Worm (Caenorhabditis elegans) whole organism, early embryonic: ENCODE results near the gene B0495.5.

Experiments
- B0310.2 ChIP-seq: sonication (generic microtip); optimal IDR thresholded peaks from 2 replicates; lab custom pipeline; 2016; ENCODE audit warnings: mild to moderate bottlenecking, missing genetic modification characterization, missing compliant biosample characterization
- F13C5.2 ChIP-seq: sonication (generic microtip); optimal IDR thresholded peaks from 2 replicates; lab custom pipeline; 2017; ENCODE audit warnings: mild to moderate bottlenecking, missing genetic modification characterization, inconsistent platforms, missing compliant biosample characterization
- aly-1 ChIP-seq: sonication (generic microtip); optimal IDR thresholded peaks from 2 replicates; lab custom pipeline; 2016; ENCODE audit warnings: missing genetic modification characterization, missing compliant biosample characterization
- ama-1 ChIP-seq: fragments of 150-350 bp; optimal IDR thresholded peaks from 2 replicates; lab custom pipeline; 2014
- ceh-13 ChIP-seq: fragments of 200-800 bp; sonication (Bioruptor generic); optimal IDR thresholded peaks from 2 replicates; lab custom pipeline; 2018; ENCODE audit warnings: mild to moderate bottlenecking, missing genetic modification characterization, missing compliant biosample characterization
- ceh-36 ChIP-seq: sonication (generic microtip); optimal IDR thresholded peaks from 2 replicates; lab custom pipeline; 2016; ENCODE audit warnings: missing genetic modification characterization, inconsistent platforms, missing compliant biosample characterization
- ets-7 ChIP-seq: sonication (generic microtip); optimal IDR thresholded peaks from 2 replicates; lab custom pipeline; 2016; ENCODE audit warnings: missing genotype, missing genetic modification characterization, missing compliant biosample characterization
- flt-1 ChIP-seq: fragments of 200-800 bp; sonication (Bioruptor generic); IDR thresholded peaks from 2 replicates; pipeline ENCODE4 v1.3.6; 2022; ENCODE audit warnings: missing genetic modification characterization, missing compliant biosample characterization
- hmbx-1 ChIP-seq: sonication (generic microtip); optimal IDR thresholded peaks from 2 replicates; lab custom pipeline; 2016; ENCODE audit warnings: mild to moderate bottlenecking, missing genetic modification characterization, missing compliant biosample characterization
- hmg-4 ChIP-seq: fragments of 200-800 bp; sonication (Bioruptor generic); optimal IDR thresholded peaks from 2 replicates; lab custom pipeline; 2018; ENCODE audit warnings: mild to moderate bottlenecking, missing genetic modification characterization, missing compliant biosample characterization
- hnd-1 ChIP-seq: sonication (generic microtip); optimal IDR thresholded peaks from 2 replicates; lab custom pipeline; 2016; ENCODE audit warnings: missing genetic modification characterization, missing compliant biosample characterization
- pes-1 ChIP-seq: fragments of 200-800 bp; sonication (Bioruptor generic); IDR thresholded peaks from 2 replicates; pipeline ENCODE4 v1.3.6; 2022; ENCODE audit warnings: missing genetic modification reagents, missing genetic modification characterization, missing compliant biosample characterization
- scrt-1 ChIP-seq: fragments of 200-800 bp; sonication (Bioruptor generic); IDR thresholded peaks from 2 replicates; pipeline ENCODE4 v1.3.6; 2022; ENCODE audit warnings: missing genetic modification characterization, missing compliant biosample characterization
- sea-1 ChIP-seq: fragments of 200-800 bp; sonication (Bioruptor generic); conservative IDR thresholded peaks from 2 replicates; pipeline ENCODE4 v1.3.6; 2022; ENCODE audit warnings: missing genetic modification characterization, missing compliant biosample characterization
- tbx-11 ChIP-seq: fragments of 200-800 bp; sonication (Bioruptor generic); IDR thresholded peaks from 2 replicates; pipeline ENCODE4 v1.3.6; 2022; ENCODE audit warnings: missing genetic modification characterization, missing compliant biosample characterization
- tbx-37 ChIP-seq: fragments of 200-800 bp; sonication (Bioruptor generic); conservative IDR thresholded peaks from 2 replicates; pipeline ENCODE4 v1.3.6; 2022; ENCODE audit warnings: missing genetic modification reagents, missing genetic modification characterization, missing compliant biosample characterization
- tra-4 ChIP-seq: sonication (generic microtip); optimal IDR thresholded peaks from 2 replicates; lab custom pipeline; 2017; ENCODE audit warnings: missing genetic modification characterization, missing compliant biosample characterization

The B0495.5 gene

ce11 chrII:7698406-7698805, at the start of gene B0495.5:
Gene B0495.5, minus strand, starts transcription at chrII:7698506.
- TF ChIP-seq ama-1 (lab: Kevin White, UChicago) (no peak), hmg-4 (GFP tag; lab: Kevin White, UChicago) (no peak), B0310.2 (tag; lab: Kevin White, UChicago) (no peak), tbx-37 (GFP tag; lab: Robert Waterston, UW) (no peak), tbx-11 (GFP tag; lab: Robert Waterston, UW) (no peak), scrt-1 (GFP tag; lab: Robert Waterston, UW) (no peak), ceh-36 (no peak), aly-1 (tag; lab: Kevin White, UChicago) (no peak), hmbx-1 (tag; lab: Kevin White, UChicago) (no peak), flt-1 (GFP tag; lab: Robert Waterston, UW) (no peak), sea-1 (GFP tag; lab: Robert Waterston, UW) (no peak), ets-7 (tag; lab: Kevin White, UChicago) (no peak), F13C5.2 (tag; lab: Kevin White, UChicago) (no peak), ceh-13 (GFP tag; lab: Kevin White, UChicago) (no peak), hnd-1 (tag; lab: Kevin White, UChicago) (no peak), pes-1 (GFP tag; lab: Robert Waterston, UW) (no peak), tra-4 (tag; lab: Kevin White, UChicago) (no peak)

ce11 chrII:7736725-7737124, 38.4 kb upstream of the B0495.5 start:
- TF ChIP-seq ceh-36 (no peak), ceh-13 (GFP tag; lab: Kevin White, UChicago) (no peak), F13C5.2 (tag; lab: Kevin White, UChicago) (no peak), tbx-37 (GFP tag; lab: Robert Waterston, UW) (no peak), scrt-1 (GFP tag; lab: Robert Waterston, UW) (no peak), ets-7 (tag; lab: Kevin White, UChicago) (no peak), hnd-1 (tag; lab: Kevin White, UChicago) (no peak), tbx-11 (GFP tag; lab: Robert Waterston, UW) (no peak), tra-4 (tag; lab: Kevin White, UChicago) (no peak)

ce11 chrII:7724603-7725002, 26.3 kb upstream of the B0495.5 start, which contains the start of gene cpna-2:
Gene cpna-2, plus strand, starts transcription at chrII:7724903.
- TF ChIP-seq ceh-36 (no peak), tbx-37 (GFP tag; lab: Robert Waterston, UW) (no peak), hmbx-1 (tag; lab: Kevin White, UChicago) (no peak), hnd-1 (tag; lab: Kevin White, UChicago) (no peak), B0310.2 (tag; lab: Kevin White, UChicago) (no peak), ama-1 (lab: Kevin White, UChicago) (no peak), tbx-11 (GFP tag; lab: Robert Waterston, UW) (no peak), pes-1 (GFP tag; lab: Robert Waterston, UW) (no peak), F13C5.2 (tag; lab: Kevin White, UChicago) (no peak), sea-1 (GFP tag; lab: Robert Waterston, UW) (no peak), aly-1 (tag; lab: Kevin White, UChicago) (no peak), ets-7 (tag; lab: Kevin White, UChicago) (no peak), hmg-4 (GFP tag; lab: Kevin White, UChicago) (no peak), tra-4 (tag; lab: Kevin White, UChicago) (no peak), ceh-13 (GFP tag; lab: Kevin White, UChicago) (no peak), flt-1 (GFP tag; lab: Robert Waterston, UW) (no peak), scrt-1 (GFP tag; lab: Robert Waterston, UW) (no peak)

ce11 chrII:7722784-7723183, 24.5 kb upstream of the B0495.5 start:
- TF ChIP-seq flt-1 (GFP tag; lab: Robert Waterston, UW): no peak
- TF ChIP-seq F13C5.2 (tag; lab: Kevin White, UChicago): no peak
- no peak for TF ChIP-seq tbx-37 (GFP tag; lab: Robert Waterston, UW)
- no peak for TF ChIP-seq B0310.2 (tag; lab: Kevin White, UChicago)
- TF ChIP-seq aly-1 (tag; lab: Kevin White, UChicago): no peak
- no peak for TF ChIP-seq hmg-4 (GFP tag; lab: Kevin White, UChicago)
- TF ChIP-seq sea-1 (GFP tag; lab: Robert Waterston, UW): no peak
- TF ChIP-seq tra-4 (tag; lab: Kevin White, UChicago): no peak
- no peak for TF ChIP-seq tbx-11 (GFP tag; lab: Robert Waterston, UW)
- no peak for TF ChIP-seq pes-1 (GFP tag; lab: Robert Waterston, UW)
- TF ChIP-seq ama-1 (lab: Kevin White, UChicago): no peak
- no peak for TF ChIP-seq ceh-13 (GFP tag; lab: Kevin White, UChicago)
- no peak for TF ChIP-seq hnd-1 (tag; lab: Kevin White, UChicago)
- TF ChIP-seq ets-7 (tag; lab: Kevin White, UChicago): no peak
- TF ChIP-seq scrt-1 (GFP tag; lab: Robert Waterston, UW): no peak
- TF ChIP-seq hmbx-1 (tag; lab: Kevin White, UChicago): no peak
- no peak for TF ChIP-seq ceh-36

- no peak for TF ChIP-seq tra-4 (tag; lab: Kevin White, UChicago)
- no peak for TF ChIP-seq ets-7 (tag; lab: Kevin White, UChicago)
- TF ChIP-seq hnd-1 (tag; lab: Kevin White, UChicago): no peak
- TF ChIP-seq tbx-11 (GFP tag; lab: Robert Waterston, UW): no peak
- TF ChIP-seq F13C5.2 (tag; lab: Kevin White, UChicago): no peak
- TF ChIP-seq flt-1 (GFP tag; lab: Robert Waterston, UW): no peak
- TF ChIP-seq sea-1 (GFP tag; lab: Robert Waterston, UW): no peak
- no peak for TF ChIP-seq tbx-37 (GFP tag; lab: Robert Waterston, UW)
- TF ChIP-seq hmg-4 (GFP tag; lab: Kevin White, UChicago): no peak
- no peak for TF ChIP-seq aly-1 (tag; lab: Kevin White, UChicago)
- TF ChIP-seq pes-1 (GFP tag; lab: Robert Waterston, UW): no peak
- TF ChIP-seq B0310.2 (tag; lab: Kevin White, UChicago): no peak
These were observed 22.2 kb upstream of the B0495.5 start for ce11 chrII:7720479-7720878.

ce11 chrII:7719039-7719438, 20.7 kb upstream of the B0495.5 start:
- TF ChIP-seq F13C5.2 (tag; lab: Kevin White, UChicago) (no peak), aly-1 (tag; lab: Kevin White, UChicago) (no peak), pes-1 (GFP tag; lab: Robert Waterston, UW) (no peak), ceh-36 (no peak), tra-4 (tag; lab: Kevin White, UChicago) (no peak), ceh-13 (GFP tag; lab: Kevin White, UChicago) (no peak), B0310.2 (tag; lab: Kevin White, UChicago) (no peak), ama-1 (lab: Kevin White, UChicago) (no peak), scrt-1 (GFP tag; lab: Robert Waterston, UW) (no peak), ets-7 (tag; lab: Kevin White, UChicago) (no peak), hmbx-1 (tag; lab: Kevin White, UChicago) (no peak), tbx-37 (GFP tag; lab: Robert Waterston, UW) (no peak), sea-1 (GFP tag; lab: Robert Waterston, UW) (no peak), flt-1 (GFP tag; lab: Robert Waterston, UW) (no peak), hmg-4 (GFP tag; lab: Kevin White, UChicago) (no peak), tbx-11 (GFP tag; lab: Robert Waterston, UW) (no peak), hnd-1 (tag; lab: Kevin White, UChicago) (no peak)
